Fruit fly (Drosophila melanogaster) whole organism, embryonic: ENCODE results near the gene CG18577.

Source experiments
- B-H2 ChIP-seq: fragments of 200-800 bp; sonication (Bioruptor generic); optimal IDR thresholded peaks from 2 replicates; lab custom pipeline; 2018; ENCODE audit warnings: missing biosample characterization, mild to moderate bottlenecking, missing genetic modification characterization
- Blimp-1 ChIP-seq: fragments of 200-800 bp; sonication (Bioruptor generic); optimal IDR thresholded peaks from 3 replicates; lab custom pipeline; 2018; ENCODE audit warnings: missing biosample characterization, missing genetic modification characterization, mild to moderate bottlenecking, moderate library complexity, missing genetic modification reagents
- BtbVII ChIP-seq: fragments of 200-800 bp; sonication (Bioruptor generic); optimal IDR thresholded peaks from 3 replicates; lab custom pipeline; 2017; ENCODE audit warnings: missing biosample characterization, mild to moderate bottlenecking, missing genetic modification characterization
- Bteb2 ChIP-seq: fragments of 200-800 bp; sonication (Bioruptor generic); optimal IDR thresholded peaks from 2 replicates; lab custom pipeline; 2016; ENCODE audit warnings: missing biosample characterization, missing genetic modification characterization
- CG10267 ChIP-seq: fragments of 200-800 bp; sonication (Bioruptor generic); optimal IDR thresholded peaks from 2 replicates; lab custom pipeline; 2018; ENCODE audit warnings: missing biosample characterization, mild to moderate bottlenecking, missing genetic modification characterization, moderate library complexity
- CG12659 ChIP-seq: fragments of 200-800 bp; sonication (Bioruptor generic); optimal IDR thresholded peaks from 3 replicates; lab custom pipeline; 2017; ENCODE audit warnings: mild to moderate bottlenecking, missing biosample characterization, missing genetic modification reagents, missing genetic modification characterization
- CG16813 ChIP-seq: fragments of 200-800 bp; sonication (Bioruptor generic); IDR thresholded peaks from 3 replicates; pipeline ENCODE4 v1.3.6; 2022; ENCODE audit warnings: missing biosample characterization, missing genetic modification characterization; ENCODE audit not compliant: partially characterized antibody
- CG16863 ChIP-seq: fragments of 200-800 bp; sonication (Bioruptor generic); optimal IDR thresholded peaks from 3 replicates; lab custom pipeline; 2016; ENCODE audit warnings: missing biosample characterization, missing genetic modification characterization
- CG17912 ChIP-seq: fragments of 200-800 bp; sonication (Bioruptor generic); optimal IDR thresholded peaks from 2 replicates; lab custom pipeline; 2018; ENCODE audit warnings: missing biosample characterization, mild to moderate bottlenecking, missing genetic modification characterization
- CG31441 ChIP-seq: fragments of 200-800 bp; sonication (Bioruptor generic); IDR thresholded peaks from 2 replicates; pipeline ENCODE4 v1.3.6; 2022; ENCODE audit warnings: missing biosample characterization, missing genetic modification characterization
- CG3407 ChIP-seq: fragments of 200-800 bp; sonication (Bioruptor generic); optimal IDR thresholded peaks from 2 replicates; lab custom pipeline; 2018; ENCODE audit warnings: missing biosample characterization, mild to moderate bottlenecking, missing genetic modification characterization
- CG4328 ChIP-seq: fragments of 200-800 bp; sonication (Bioruptor generic); optimal IDR thresholded peaks from 3 replicates; lab custom pipeline; 2017; ENCODE audit warnings: missing biosample characterization, missing genetic modification reagents, missing genetic modification characterization
- CG4424 ChIP-seq: fragments of 200-800 bp; sonication (Bioruptor generic); optimal IDR thresholded peaks from 3 replicates; lab custom pipeline; 2016; ENCODE audit warnings: missing biosample characterization, missing genetic modification characterization
- CG7786 ChIP-seq: fragments of 200-800 bp; sonication (Bioruptor generic); optimal IDR thresholded peaks from 2 replicates; lab custom pipeline; 2016; ENCODE audit warnings: missing biosample characterization, missing genetic modification characterization
- CG7928 ChIP-seq: fragments of 200-800 bp; sonication (Bioruptor generic); optimal IDR thresholded peaks from 2 replicates; lab custom pipeline; 2017; ENCODE audit warnings: missing biosample characterization, mild to moderate bottlenecking, missing genetic modification characterization
- CTCF ChIP-seq: fragments of 200-800 bp; sonication (Bioruptor generic); optimal IDR thresholded peaks from 2 replicates; lab custom pipeline; 2017; ENCODE audit warnings: missing biosample characterization, mild to moderate bottlenecking, missing genetic modification characterization, moderate library complexity
- D ChIP-seq, 2 experiments: fragments of 200-800 bp in 1 of 2; fragments of >200 bp in 1 of 2; sonication (Bioruptor generic) in 1 of 2; optimal IDR thresholded peaks; 2 replicates in 1 of 2; 3 replicates in 1 of 2; lab custom pipeline; 2017; ENCODE audit warnings: mild to moderate bottlenecking in 1 of 2, missing biosample characterization in 1 of 2, missing genetic modification characterization in 1 of 2, missing genetic modification reagents in 1 of 2
- Dek ChIP-seq: fragments of 200-800 bp; sonication (Bioruptor generic); optimal IDR thresholded peaks from 3 replicates; lab custom pipeline; 2019; ENCODE audit warnings: missing biosample characterization, mild to moderate bottlenecking, missing genetic modification characterization, moderate library complexity
- Dll ChIP-seq: fragments of 200-800 bp; sonication (Bioruptor generic); IDR thresholded peaks from 4 replicates; pipeline ENCODE4 v1.3.6; 2022; ENCODE audit warnings: missing biosample characterization, missing genetic modification characterization; ENCODE audit not compliant: partially characterized antibody
- Ets65A ChIP-seq: fragments of 200-800 bp; sonication (Bioruptor generic); peaks from one replicate; lab custom pipeline; 2016; ENCODE audit warnings: missing biosample characterization, missing genetic modification characterization
- Ets97D ChIP-seq: fragments of 200-800 bp; sonication (Bioruptor generic); optimal IDR thresholded peaks from 3 replicates; lab custom pipeline; 2016; ENCODE audit warnings: missing biosample characterization, missing genetic modification characterization
- Fer2 ChIP-seq: fragments of 200-800 bp; sonication (Bioruptor generic); optimal IDR thresholded peaks from 2 replicates; lab custom pipeline; 2018; ENCODE audit warnings: missing biosample characterization, mild to moderate bottlenecking, missing genetic modification characterization, moderate library complexity
- GATAe ChIP-seq: fragments of 200-800 bp; sonication (Bioruptor generic); conservative IDR thresholded peaks from 2 replicates; pipeline ENCODE4 v1.3.6; 2022; ENCODE audit warnings: missing biosample characterization, missing genetic modification characterization
- HLH54F ChIP-seq: fragments of 200-800 bp; sonication (Bioruptor generic); optimal IDR thresholded peaks from 3 replicates; lab custom pipeline; 2016; ENCODE audit warnings: missing biosample characterization, missing genetic modification characterization
- Hmx ChIP-seq: fragments of 200-800 bp; sonication (Bioruptor generic); optimal IDR thresholded peaks from 2 replicates; lab custom pipeline; 2016; ENCODE audit warnings: missing biosample characterization, missing genetic modification characterization
- Hr3 ChIP-seq: fragments of 200-800 bp; sonication (Bioruptor generic); optimal IDR thresholded peaks from 3 replicates; lab custom pipeline; 2016; ENCODE audit warnings: missing biosample characterization, missing genetic modification characterization
- Nf-YC ChIP-seq: fragments of 200-800 bp; optimal IDR thresholded peaks from 3 replicates; lab custom pipeline; 2019; ENCODE audit warnings: missing biosample characterization, mild to moderate bottlenecking, missing genetic modification characterization, moderate library complexity
- Opbp ChIP-seq: fragments of 200-800 bp; sonication (Bioruptor generic); IDR thresholded peaks from 3 replicates; pipeline ENCODE4 v1.3.6; 2022; ENCODE audit warnings: missing biosample characterization, missing genetic modification characterization; ENCODE audit not compliant: partially characterized antibody
- Scr ChIP-seq: fragments of 200-800 bp; sonication (Bioruptor generic); IDR thresholded peaks from 2 replicates; pipeline ENCODE4 v1.3.6; 2022; ENCODE audit warnings: missing biosample characterization, missing genetic modification characterization; ENCODE audit not compliant: partially characterized antibody
- Sox102F ChIP-seq: fragments of 200-800 bp; sonication (Bioruptor generic); optimal IDR thresholded peaks from 2 replicates; lab custom pipeline; 2018; ENCODE audit warnings: missing biosample characterization, mild to moderate bottlenecking, missing genetic modification characterization, moderate library complexity
- Spps ChIP-seq: fragments of 200-800 bp; sonication (Bioruptor generic); optimal IDR thresholded peaks from 2 replicates; lab custom pipeline; 2018; ENCODE audit warnings: missing biosample characterization, mild to moderate bottlenecking, missing genetic modification characterization
- amos ChIP-seq: fragments of 200-800 bp; sonication (Bioruptor generic); IDR thresholded peaks from 2 replicates; pipeline ENCODE4 v1.3.6; 2022; ENCODE audit warnings: missing biosample characterization, missing genetic modification characterization; ENCODE audit not compliant: partially characterized antibody
- aop ChIP-seq: fragments of 200-800 bp; sonication (Bioruptor generic); IDR thresholded peaks from 2 replicates; pipeline ENCODE4 v1.3.6; 2022; ENCODE audit warnings: missing biosample characterization, missing genetic modification characterization
- ash1 ChIP-seq: fragments of 200-800 bp; sonication (Bioruptor generic); optimal IDR thresholded peaks from 2 replicates; lab custom pipeline; 2018; ENCODE audit warnings: missing biosample characterization, mild to moderate bottlenecking, missing genetic modification characterization
- az2 ChIP-seq: fragments of 200-800 bp; sonication (Bioruptor generic); optimal IDR thresholded peaks from 3 replicates; lab custom pipeline; 2016; ENCODE audit warnings: missing biosample characterization, missing genetic modification characterization
- bbx ChIP-seq: fragments of 200-800 bp; sonication (Bioruptor generic); IDR thresholded peaks from 2 replicates; pipeline ENCODE4 v1.3.6; 2022; ENCODE audit warnings: missing biosample characterization, missing genetic modification characterization; ENCODE audit not compliant: partially characterized antibody
- crp ChIP-seq, 2 experiments: fragments of 200-800 bp; sonication (Bioruptor generic); optimal IDR thresholded peaks; 2 replicates in 1 of 2; 3 replicates in 1 of 2; lab custom pipeline; 2017; ENCODE audit warnings: missing biosample characterization in 2 of 2, missing genetic modification characterization in 2 of 2, mild to moderate bottlenecking in 1 of 2, moderate library complexity in 1 of 2
- dmrt99B ChIP-seq: fragments of 200-800 bp; sonication (Bioruptor generic); optimal IDR thresholded peaks from 2 replicates; lab custom pipeline; 2018; ENCODE audit warnings: missing biosample characterization, mild to moderate bottlenecking, missing genetic modification characterization, moderate library complexity
- fd102C ChIP-seq: fragments of 200-800 bp; sonication (Bioruptor generic); optimal IDR thresholded peaks from 2 replicates; lab custom pipeline; 2018; ENCODE audit warnings: missing biosample characterization, mild to moderate bottlenecking, missing genetic modification characterization, moderate library complexity
- gcm ChIP-seq: fragments of 200-800 bp; sonication (Bioruptor generic); optimal IDR thresholded peaks from 2 replicates; lab custom pipeline; 2019; ENCODE audit warnings: missing biosample characterization, mild to moderate bottlenecking, missing genetic modification characterization, moderate library complexity
- gem ChIP-seq: fragments of 200-800 bp; sonication (Bioruptor generic); optimal IDR thresholded peaks from 2 replicates; lab custom pipeline; 2019; ENCODE audit warnings: missing biosample characterization, mild to moderate bottlenecking, missing genetic modification characterization, moderate library complexity
- grn ChIP-seq: fragments of 200-800 bp; sonication (Bioruptor generic); optimal IDR thresholded peaks from 3 replicates; lab custom pipeline; 2017; ENCODE audit warnings: missing biosample characterization, missing genetic modification characterization
- slp2 ChIP-seq: fragments of 200-800 bp; sonication (Bioruptor generic); optimal IDR thresholded peaks from 2 replicates; lab custom pipeline; 2016; ENCODE audit warnings: missing biosample characterization, missing genetic modification characterization
- ssp ChIP-seq: fragments of 200-800 bp; sonication (Bioruptor generic); IDR thresholded peaks from 2 replicates; pipeline ENCODE4 v1.3.6; 2022; ENCODE audit warnings: missing biosample characterization, missing genetic modification characterization
- tap ChIP-seq: fragments of 200-800 bp; optimal IDR thresholded peaks from 3 replicates; lab custom pipeline; 2019; ENCODE audit warnings: missing biosample characterization, mild to moderate bottlenecking, missing genetic modification characterization, moderate library complexity
- tup ChIP-seq: fragments of 200-800 bp; sonication (Bioruptor generic); optimal IDR thresholded peaks from 2 replicates; lab custom pipeline; 2016; ENCODE audit warnings: missing biosample characterization, mild to moderate bottlenecking, missing genetic modification characterization, moderate library complexity
- twi ChIP-seq: fragments of 200-800 bp; optimal IDR thresholded peaks from 2 replicates; lab custom pipeline; 2019; ENCODE audit warnings: missing biosample characterization, mild to moderate bottlenecking, missing genetic modification characterization, moderate library complexity
- vnd ChIP-seq: fragments of 200-800 bp; sonication (Bioruptor generic); IDR thresholded peaks from 3 replicates; pipeline ENCODE4 v1.3.6; 2022; ENCODE audit warnings: missing biosample characterization, missing genetic modification characterization; ENCODE audit not compliant: partially characterized antibody

Gene CG18577

dm6 chr3R:11243951-11244660 lies 48.2 kb downstream of the CG18577 start, which contains the start of the genes CG17734 and CG5214 (continued):
- TF ChIP-seq BtbVII (GFP tag; lab: Kevin White, UChicago), result no peak
- no peak for TF ChIP-seq CG16863
- TF ChIP-seq Spps (tag; lab: Kevin White, UChicago), result no peak
- no peak for TF ChIP-seq Fer2
- no peak for TF ChIP-seq tap (tag; lab: Kevin White, UChicago)
- TF ChIP-seq CG12659 (GFP tag; lab: Kevin White, UChicago), result peak; percentile 86
- peak; percentile 27 for TF ChIP-seq CG4424
- TF ChIP-seq ash1 (GFP tag; lab: Kevin White, UChicago), result no peak
- peak; percentile 61 for TF ChIP-seq bbx (GFP tag; lab: Robert Waterston, UW)
- peak; percentile 65 for TF ChIP-seq Hr3 (GFP tag; lab: Kevin White, UChicago)
- no peak for TF ChIP-seq CG17912 (GFP tag; lab: Kevin White, UChicago)
- TF ChIP-seq slp2, result no peak
- peak; percentile 79 for TF ChIP-seq Ets65A
- TF ChIP-seq amos (GFP tag; lab: Robert Waterston, UW), result peak; percentile 67; the same call in 1 of the 2 replicates
- TF ChIP-seq gcm (GFP tag; lab: Kevin White, UChicago), result no peak
- peak; percentile 79; the same call in 2 of the 3 replicates for TF ChIP-seq vnd
- TF ChIP-seq CG4328 (GFP tag; lab: Kevin White, UChicago), result no peak
- TF ChIP-seq Dll (GFP tag; lab: Robert Waterston, UW), result peak; percentile 87
- TF ChIP-seq CG3407 (GFP tag; lab: Kevin White, UChicago), result no peak
- TF ChIP-seq gem (tag; lab: Kevin White, UChicago), result peak; percentile 46
- peak; percentile 96 for TF ChIP-seq CTCF
- peak; percentile 82 for TF ChIP-seq Ets97D (GFP tag; lab: Kevin White, UChicago)
- TF ChIP-seq aop, result no peak
- no peak for TF ChIP-seq twi (tag; lab: Kevin White, UChicago)
- TF ChIP-seq Scr (GFP tag; lab: Robert Waterston, UW), result peak; percentile 82
- TF ChIP-seq Opbp (GFP tag; lab: Robert Waterston, UW), result peak; percentile 69; the same call in 2 of the 3 replicates
- TF ChIP-seq CG7786 (GFP tag; lab: Kevin White, UChicago), result no peak
- TF ChIP-seq Hmx, result no peak
- TF ChIP-seq Blimp-1 (GFP tag; lab: Kevin White, UChicago), result no peak
- TF ChIP-seq tup (GFP tag; lab: Kevin White, UChicago), result no peak
- no peak for TF ChIP-seq B-H2 (GFP tag; lab: Kevin White, UChicago)
- TF ChIP-seq az2 (GFP tag; lab: Kevin White, UChicago), result peak; percentile 7
- peak; percentile 42 for TF ChIP-seq Nf-YC (tag; lab: Kevin White, UChicago)
- TF ChIP-seq crp (GFP tag; optimal IDR thresholded peaks at IDR 0.05; lab: Kevin White, UChicago), result peak in 1 of 2 experiments; percentile 72
- peak; percentile 35; the same call in 1 of the 2 replicates for TF ChIP-seq GATAe (GFP tag; lab: Robert Waterston, UW)
- no peak for TF ChIP-seq fd102C (GFP tag; lab: Kevin White, UChicago)
- TF ChIP-seq grn (GFP tag; lab: Kevin White, UChicago), result no peak
- TF ChIP-seq Dek, result peak; percentile 43
- peak; percentile 41; the same call in 1 of the 2 replicates for TF ChIP-seq CG31441
- TF ChIP-seq CG16813, result no peak
- TF ChIP-seq CG7928 (GFP tag; lab: Kevin White, UChicago), result no peak
- no peak for TF ChIP-seq Sox102F (GFP tag; lab: Kevin White, UChicago)
- no peak for TF ChIP-seq ssp (GFP tag; lab: Robert Waterston, UW)
- no peak for TF ChIP-seq dmrt99B
- peak; percentile 32 for TF ChIP-seq CG10267
- no peak for TF ChIP-seq Bteb2
- no peak for TF ChIP-seq D (optimal IDR thresholded peaks at IDR 0.05; lab: Kevin White, UChicago)
- TF ChIP-seq D (GFP tag; optimal IDR thresholded peaks at IDR 0.05; lab: Kevin White, UChicago), result no peak
- TF ChIP-seq HLH54F (GFP tag; lab: Kevin White, UChicago), result peak; percentile 51
